ENCODE assay signal across 4 fruit fly cellular contexts in genomic region chr4:67063-67684, dm6.
TF ChIP-seq lines count a peak whose summit lies in the region.

Gene RpS3A (minus strand): TSS chr4:67207.

TF ChIP-seq in whole organism, adult, 20 proteins besides CTCF, POLR2A, EP300 and RAD21 (continued from another document):
- TF ChIP-seq cic (GFP tag; optimal IDR thresholded peaks at IDR 0.05; lab: Kevin White, UChicago) (peak; percentile 57), CG14711 (tag; optimal IDR thresholded peaks at IDR 0.05; lab: Kevin White, UChicago) (peak; percentile 58)

TF ChIP-seq in whole organism, embryonic, 481 proteins besides CTCF, POLR2A, EP300 and RAD21 (continued from another document and continues in another):
- TF ChIP-seq CG4282 (GFP tag; optimal IDR thresholded peaks at IDR 0.05; lab: Kevin White, UChicago) (peak; percentile 61), nau (GFP tag; optimal IDR thresholded peaks at IDR 0.05; lab: Kevin White, UChicago) (peak; percentile 76), CG15514 (GFP tag; optimal IDR thresholded peaks at IDR 0.05; lab: Kevin White, UChicago) (peak; percentile 87), al (GFP tag; IDR thresholded peaks at IDR 0.05; lab: Robert Waterston, UW) (no peak), btn (GFP tag; optimal IDR thresholded peaks at IDR 0.05; lab: Kevin White, UChicago) (peak; percentile 74), Sin3A (optimal IDR thresholded peaks at IDR 0.05; lab: Kevin White, UChicago) (no peak), E2f2 (GFP tag; IDR thresholded peaks at IDR 0.05; lab: Robert Waterston, UW) (peak; percentile 30; the same call in 1 of the 2 replicates), trh (GFP tag; optimal IDR thresholded peaks at IDR 0.05; lab: Kevin White, UChicago) (peak; percentile 59), chinmo (GFP tag; IDR thresholded peaks at IDR 0.05; lab: Robert Waterston, UW; ENCODE audit: partially characterized antibody) (no peak), Sry-β (GFP tag; optimal IDR thresholded peaks at IDR 0.05; lab: Kevin White, UChicago) (peak; percentile 61), lmd (GFP tag; IDR thresholded peaks at IDR 0.05; lab: Robert Waterston, UW) (no peak), Neu2 (GFP tag; optimal IDR thresholded peaks at IDR 0.05; lab: Kevin White, UChicago; ENCODE audit: borderline replicate concordance) (peak; percentile 18), nerfin-2 (GFP tag; IDR thresholded peaks at IDR 0.05; lab: Robert Waterston, UW; ENCODE audit: partially characterized antibody) (no peak; the same call in 1 of the 2 replicates), Poxn (GFP tag; IDR thresholded peaks at IDR 0.05; lab: Robert Waterston, UW) (no peak), lab (GFP tag; optimal IDR thresholded peaks at IDR 0.05; lab: Kevin White, UChicago) (peak; percentile 88), lbe (GFP tag; optimal IDR thresholded peaks at IDR 0.05; lab: Kevin White, UChicago) (peak; percentile 69), CG31224 (GFP tag; IDR thresholded peaks at IDR 0.05; lab: Robert Waterston, UW) (no peak), CG8765 (GFP tag; IDR thresholded peaks at IDR 0.05; lab: Robert Waterston, UW) (no peak), CG10274 (GFP tag; optimal IDR thresholded peaks at IDR 0.05; lab: Kevin White, UChicago) (peak; percentile 64), dm (GFP tag; optimal IDR thresholded peaks at IDR 0.05; lab: Kevin White, UChicago) (peak; percentile 93), CG11696 (GFP tag; IDR thresholded peaks at IDR 0.05; lab: Robert Waterston, UW) (no peak; the same call in 1 of the 2 replicates), CG11560 (tag; IDR thresholded peaks at IDR 0.05; lab: Robert Waterston, UW) (no peak), pita (GFP tag; optimal IDR thresholded peaks at IDR 0.05; lab: Kevin White, UChicago) (no peak), CG6791 (GFP tag; IDR thresholded peaks at IDR 0.05; lab: Robert Waterston, UW; ENCODE audit: partially characterized antibody) (no peak), run (tag; optimal IDR thresholded peaks at IDR 0.05; lab: Kevin White, UChicago) (peak; percentile 49), toy (GFP tag; IDR thresholded peaks at IDR 0.05; lab: Robert Waterston, UW) (no peak), CG34376 (GFP tag; optimal IDR thresholded peaks at IDR 0.05; lab: Kevin White, UChicago) (peak; percentile 89), Opbp (GFP tag; IDR thresholded peaks at IDR 0.05; lab: Robert Waterston, UW; ENCODE audit: partially characterized antibody) (no peak), sens-2 (GFP tag; IDR thresholded peaks at IDR 0.05; lab: Robert Waterston, UW) (no peak), CG6854 (GFP tag; optimal IDR thresholded peaks at IDR 0.05; lab: Kevin White, UChicago) (peak; percentile 84), D19A (tag; optimal IDR thresholded peaks at IDR 0.05; lab: Kevin White, UChicago) (peak; percentile 35), fd3F (GFP tag; optimal IDR thresholded peaks at IDR 0.05; lab: Kevin White, UChicago) (peak; percentile 50), Antp (GFP tag; optimal IDR thresholded peaks at IDR 0.05; lab: Kevin White, UChicago) (no peak), Meics (GFP tag; optimal IDR thresholded peaks at IDR 0.05; lab: Kevin White, UChicago) (peak; percentile 86), amos (GFP tag; IDR thresholded peaks at IDR 0.05; lab: Robert Waterston, UW; ENCODE audit: partially characterized antibody) (no peak; the same call in 1 of the 2 replicates), Vsx1 (GFP tag; optimal IDR thresholded peaks at IDR 0.05; lab: Kevin White, UChicago) (peak; percentile 64), Pdp1 (GFP tag; optimal IDR thresholded peaks at IDR 0.05; lab: Kevin White, UChicago) (peak; percentile 49 to 65), Abd-B (GFP tag; optimal IDR thresholded peaks at IDR 0.05; lab: Kevin White, UChicago) (no peak), CG10462 (GFP tag; optimal IDR thresholded peaks at IDR 0.05; lab: Kevin White, UChicago) (no peak), CG3838 (GFP tag; optimal IDR thresholded peaks at IDR 0.05; lab: Kevin White, UChicago) (peak; percentile 4), Mes4 (GFP tag; optimal IDR thresholded peaks at IDR 0.05; lab: Kevin White, UChicago) (peak; percentile 89), CG43689 (GFP tag; IDR thresholded peaks at IDR 0.05; lab: Robert Waterston, UW) (no peak)

TF ChIP-seq in whole organism, prepupa, 60 proteins besides CTCF, POLR2A, EP300 and RAD21 (continued from another document):
- peak; percentile 75 for TF ChIP-seq CG9139 (GFP tag; optimal IDR thresholded peaks at IDR 0.05; lab: Kevin White, UChicago)
- peak in 1 of 2 experiments; percentile 42 for TF ChIP-seq salr (GFP tag; optimal IDR thresholded peaks at IDR 0.05; lab: Kevin White, UChicago)
- peak; percentile 29 for TF ChIP-seq Hr4 (GFP tag; optimal IDR thresholded peaks at IDR 0.05; lab: Kevin White, UChicago)
- peak; percentile 43 for TF ChIP-seq dsx (GFP tag; optimal IDR thresholded peaks at IDR 0.05; lab: Kevin White, UChicago; ENCODE audit: poor library complexity, severe bottlenecking)
- TF ChIP-seq CG8319 (GFP tag; optimal IDR thresholded peaks at IDR 0.05; lab: Kevin White, UChicago): peak; percentile 65
- peak; percentile 78 for TF ChIP-seq CG31627 (GFP tag; optimal IDR thresholded peaks at IDR 0.05; lab: Kevin White, UChicago)
- peak; percentile 74 for TF ChIP-seq Hr39 (GFP tag; optimal IDR thresholded peaks at IDR 0.05; lab: Kevin White, UChicago)
- no peak for TF ChIP-seq CG8119 (GFP tag; IDR thresholded peaks at IDR 0.05; lab: Robert Waterston, UW)
- peak; percentile 13 for TF ChIP-seq CG6276 (GFP tag; optimal IDR thresholded peaks at IDR 0.05; lab: Kevin White, UChicago)
- peak; percentile 3 for TF ChIP-seq CG4318 (GFP tag; optimal IDR thresholded peaks at IDR 0.05; lab: Kevin White, UChicago)
- TF ChIP-seq Smox (GFP tag; optimal IDR thresholded peaks at IDR 0.05; lab: Kevin White, UChicago): peak; percentile 57
- peak; percentile 70 for TF ChIP-seq pdm3 (GFP tag; optimal IDR thresholded peaks at IDR 0.05; lab: Kevin White, UChicago)
- peak; percentile 32 for TF ChIP-seq CG11762 (GFP tag; optimal IDR thresholded peaks at IDR 0.05; lab: Kevin White, UChicago; ENCODE audit: insufficient read depth)
- peak; percentile 34 for TF ChIP-seq Sox14 (GFP tag; optimal IDR thresholded peaks at IDR 0.05; lab: Kevin White, UChicago)
- TF ChIP-seq fd59A (GFP tag; optimal IDR thresholded peaks at IDR 0.05; lab: Kevin White, UChicago): no peak
- peak; percentile 47 for TF ChIP-seq Sox15 (GFP tag; optimal IDR thresholded peaks at IDR 0.05; lab: Kevin White, UChicago)
- TF ChIP-seq topi (GFP tag; optimal IDR thresholded peaks at IDR 0.05; lab: Kevin White, UChicago): peak; percentile 71
- TF ChIP-seq Eip75B (GFP tag; optimal IDR thresholded peaks at IDR 0.05; lab: Kevin White, UChicago): peak; percentile 66
- peak; percentile 96 for TF ChIP-seq achi (GFP tag; optimal IDR thresholded peaks at IDR 0.05; lab: Kevin White, UChicago)
- TF ChIP-seq ss (GFP tag; optimal IDR thresholded peaks at IDR 0.05; lab: Kevin White, UChicago): peak; percentile 69 to 85
- TF ChIP-seq CG6808 (GFP tag; optimal IDR thresholded peaks at IDR 0.05; lab: Kevin White, UChicago): peak; percentile 45
- no peak for TF ChIP-seq CG16779 (tag; optimal IDR thresholded peaks at IDR 0.05; lab: Kevin White, UChicago)
- TF ChIP-seq fkh (GFP tag; optimal IDR thresholded peaks at IDR 0.05; lab: Kevin White, UChicago): peak; percentile 41
- TF ChIP-seq cyc (GFP tag; optimal IDR thresholded peaks at IDR 0.05; lab: Kevin White, UChicago): peak; percentile 84
- TF ChIP-seq CG6854 (GFP tag; optimal IDR thresholded peaks at IDR 0.05; lab: Kevin White, UChicago): peak; percentile 93
- TF ChIP-seq Hr38 (GFP tag; optimal IDR thresholded peaks at IDR 0.05; lab: Kevin White, UChicago): no peak
- peak; percentile 80 for TF ChIP-seq net (GFP tag; optimal IDR thresholded peaks at IDR 0.05; lab: Kevin White, UChicago)
- TF ChIP-seq CG34406 (GFP tag; optimal IDR thresholded peaks at IDR 0.05; lab: Kevin White, UChicago): peak; percentile 65
- TF ChIP-seq CG6792 (GFP tag; optimal IDR thresholded peaks at IDR 0.05; lab: Kevin White, UChicago): peak; percentile 17
- TF ChIP-seq CG8632 (GFP tag; optimal IDR thresholded peaks at IDR 0.05; lab: Kevin White, UChicago): peak; percentile 54
- peak; percentile 34; the same call in 1 of the 2 replicates for TF ChIP-seq CG15336 (GFP tag; IDR thresholded peaks at IDR 0.05; lab: Robert Waterston, UW)
- no peak for TF ChIP-seq Lpt (GFP tag; optimal IDR thresholded peaks at IDR 0.05; lab: Kevin White, UChicago)
- TF ChIP-seq Sox102F (GFP tag; optimal IDR thresholded peaks at IDR 0.05; lab: Kevin White, UChicago): peak; percentile 80
- no peak for TF ChIP-seq eg (GFP tag; IDR thresholded peaks at IDR 0.05; lab: Robert Waterston, UW)
- peak; percentile 35 for TF ChIP-seq Ets96B (tag; optimal IDR thresholded peaks at IDR 0.05; lab: Kevin White, UChicago)
- TF ChIP-seq Eip93F (GFP tag; optimal IDR thresholded peaks at IDR 0.05; lab: Kevin White, UChicago): no peak
- TF ChIP-seq CG3032 (tag; optimal IDR thresholded peaks at IDR 0.05; lab: Kevin White, UChicago): peak; percentile 58
- TF ChIP-seq spab (GFP tag; optimal IDR thresholded peaks at IDR 0.05; lab: Kevin White, UChicago): no peak
- TF ChIP-seq Ets21C (GFP tag; optimal IDR thresholded peaks at IDR 0.05; lab: Kevin White, UChicago): peak; percentile 64
- peak; percentile 76 for TF ChIP-seq Met (GFP tag; optimal IDR thresholded peaks at IDR 0.05; lab: Kevin White, UChicago)

TF ChIP-seq in whole organism, wandering third instar larva, 38 proteins besides CTCF, POLR2A, EP300 and RAD21 (continued from another document):
- TF ChIP-seq dsf (GFP tag; optimal IDR thresholded peaks at IDR 0.05; lab: Kevin White, UChicago; ENCODE audit: borderline replicate concordance): no peak
- peak; percentile 77 for TF ChIP-seq br (GFP tag; optimal IDR thresholded peaks at IDR 0.05; lab: Kevin White, UChicago)
- TF ChIP-seq Dif (GFP tag; optimal IDR thresholded peaks at IDR 0.05; lab: Kevin White, UChicago; ENCODE audit: partially characterized antibody): peak; percentile 45
- peak; percentile 72 for TF ChIP-seq Hr78 (GFP tag; optimal IDR thresholded peaks at IDR 0.05; lab: Kevin White, UChicago)
- peak; percentile 83 for TF ChIP-seq dmrt93B (GFP tag; optimal IDR thresholded peaks at IDR 0.05; lab: Kevin White, UChicago)
- TF ChIP-seq fru (GFP tag; optimal IDR thresholded peaks at IDR 0.05; lab: Kevin White, UChicago): peak; percentile 64
- TF ChIP-seq sage (GFP tag; optimal IDR thresholded peaks at IDR 0.05; lab: Kevin White, UChicago): no peak
- peak; percentile 14 for TF ChIP-seq lola (GFP tag; optimal IDR thresholded peaks at IDR 0.05; lab: Kevin White, UChicago)
- TF ChIP-seq CrebA (GFP tag; optimal IDR thresholded peaks at IDR 0.05; lab: Kevin White, UChicago; ENCODE audit: borderline replicate concordance): peak; percentile 13
- peak; percentile 20 for TF ChIP-seq Vsx2 (GFP tag; optimal IDR thresholded peaks at IDR 0.05; lab: Kevin White, UChicago; ENCODE audit: partially characterized antibody)
- peak; percentile 89 for TF ChIP-seq woc (GFP tag; optimal IDR thresholded peaks at IDR 0.05; lab: Kevin White, UChicago)
- peak; percentile 71 for TF ChIP-seq h (GFP tag; optimal IDR thresholded peaks at IDR 0.05; lab: Kevin White, UChicago)
- no peak for TF ChIP-seq Abd-B (GFP tag; optimal IDR thresholded peaks at IDR 0.05; lab: Kevin White, UChicago)
- peak; percentile 14 for TF ChIP-seq GATAd (GFP tag; optimal IDR thresholded peaks at IDR 0.05; lab: Kevin White, UChicago)
- TF ChIP-seq foxo (GFP tag; optimal IDR thresholded peaks at IDR 0.05; lab: Kevin White, UChicago): peak; percentile 12 to 66
- peak; percentile 51 for TF ChIP-seq CG32264 (GFP tag; optimal IDR thresholded peaks at IDR 0.05; lab: Kevin White, UChicago)
TF ChIP-seq in whole organism, wandering third instar larva: peak in this region for 28.
